Fruit fly (Drosophila melanogaster) whole organism, embryonic: ENCODE data around the gene eys.

ENCODE experiments used
- Ada2b ChIP-seq: fragments of 200-800 bp; sonication (Bioruptor generic); IDR thresholded peaks from 2 replicates; pipeline ENCODE4 v1.3.6; 2022; ENCODE audit warnings: missing biosample characterization, missing genetic modification characterization
- Atf3 ChIP-seq: fragments of 200-800 bp; sonication (Bioruptor generic); optimal IDR thresholded peaks from 3 replicates; lab custom pipeline; 2016; ENCODE audit warnings: missing biosample characterization, missing genetic modification characterization
- BEAF-32 ChIP-seq: fragments of 200-800 bp; sonication (Bioruptor generic); optimal IDR thresholded peaks from 3 replicates; lab custom pipeline; 2017; ENCODE audit warnings: missing biosample characterization, missing genetic modification characterization, mild to moderate bottlenecking, moderate library complexity, missing genetic modification reagents
- CG11085 ChIP-seq: fragments of 200-800 bp; sonication (Bioruptor generic); IDR thresholded peaks from 2 replicates; pipeline ENCODE4 v1.3.6; 2022; ENCODE audit warnings: missing biosample characterization, missing genetic modification characterization
- CG11695 ChIP-seq: fragments of 200-800 bp; sonication (Bioruptor generic); IDR thresholded peaks from 3 replicates; pipeline ENCODE4 v1.3.6; 2022; ENCODE audit warnings: missing biosample characterization, missing genetic modification characterization
- CG1233 ChIP-seq: fragments of 200-800 bp; sonication (Bioruptor generic); optimal IDR thresholded peaks from 4 replicates; lab custom pipeline; 2018; ENCODE audit warnings: missing biosample characterization, mild to moderate bottlenecking, missing genetic modification characterization
- CG13123 ChIP-seq: fragments of 200-800 bp; sonication (Bioruptor generic); optimal IDR thresholded peaks from 2 replicates; lab custom pipeline; 2016; ENCODE audit warnings: missing biosample characterization, missing genetic modification characterization
- CG2116 ChIP-seq: fragments of 200-800 bp; sonication (Bioruptor generic); optimal IDR thresholded peaks from 3 replicates; lab custom pipeline; 2018; ENCODE audit warnings: missing biosample characterization, mild to moderate bottlenecking, missing genetic modification characterization
- CG2875 ChIP-seq: fragments of 200-800 bp; sonication (Bioruptor generic); optimal IDR thresholded peaks from 2 replicates; lab custom pipeline; 2017; ENCODE audit warnings: missing biosample characterization, mild to moderate bottlenecking, missing genetic modification characterization, missing genetic modification reagents
- CG31224 ChIP-seq: fragments of 200-800 bp; sonication (Bioruptor generic); IDR thresholded peaks from 2 replicates; pipeline ENCODE4 v1.3.6; 2022; ENCODE audit warnings: missing biosample characterization, missing genetic modification characterization
- CG3407 ChIP-seq: fragments of 200-800 bp; sonication (Bioruptor generic); optimal IDR thresholded peaks from 2 replicates; lab custom pipeline; 2018; ENCODE audit warnings: missing biosample characterization, mild to moderate bottlenecking, missing genetic modification characterization
- CG34376 ChIP-seq: fragments of 200-800 bp; sonication (Bioruptor generic); optimal IDR thresholded peaks from 2 replicates; lab custom pipeline; 2018; ENCODE audit warnings: missing biosample characterization, mild to moderate bottlenecking, missing genetic modification characterization
- CG3847 ChIP-seq: fragments of 200-800 bp; sonication (Bioruptor generic); IDR thresholded peaks from 2 replicates; pipeline ENCODE4 v1.3.6; 2022; ENCODE audit warnings: missing biosample characterization, missing genetic modification characterization
- CG4707 ChIP-seq: fragments of 200-800 bp; sonication (Bioruptor generic); optimal IDR thresholded peaks from 2 replicates; lab custom pipeline; 2018; ENCODE audit warnings: missing biosample characterization, mild to moderate bottlenecking, missing genetic modification characterization, moderate library complexity
- CHES-1-like ChIP-seq: fragments of 200-800 bp; sonication (Bioruptor generic); optimal IDR thresholded peaks from 2 replicates; lab custom pipeline; 2016; ENCODE audit warnings: missing biosample characterization, missing genetic modification characterization
- CoRest ChIP-seq: fragments of 200-800 bp; sonication (Bioruptor generic); optimal IDR thresholded peaks from 3 replicates; lab custom pipeline; 2018; ENCODE audit warnings: missing biosample characterization, mild to moderate bottlenecking, missing genetic modification characterization, moderate library complexity
- Deaf1 ChIP-seq: fragments of 200-800 bp; optimal IDR thresholded peaks from 3 replicates; lab custom pipeline; 2019; ENCODE audit warnings: missing biosample characterization, mild to moderate bottlenecking, missing genetic modification characterization, moderate library complexity
- E2f2 ChIP-seq: fragments of 200-800 bp; sonication (Bioruptor generic); IDR thresholded peaks from 2 replicates; pipeline ENCODE4 v1.3.6; 2022; ENCODE audit warnings: missing biosample characterization, missing genetic modification characterization
- Fer1 ChIP-seq: fragments of 200-800 bp; sonication (Bioruptor generic); optimal IDR thresholded peaks from 2 replicates; lab custom pipeline; 2017; ENCODE audit warnings: missing biosample characterization, mild to moderate bottlenecking, missing genetic modification characterization
- Gug ChIP-seq: fragments of 200-800 bp; sonication (Bioruptor generic); IDR thresholded peaks from 4 replicates; pipeline ENCODE4 v1.3.6; 2022; ENCODE audit warnings: missing biosample characterization, missing genetic modification characterization
- HLH54F ChIP-seq: fragments of 200-800 bp; sonication (Bioruptor generic); optimal IDR thresholded peaks from 3 replicates; lab custom pipeline; 2016; ENCODE audit warnings: missing biosample characterization, missing genetic modification characterization
- HLHmδ ChIP-seq: fragments of 200-800 bp; sonication (Bioruptor generic); optimal IDR thresholded peaks from 2 replicates; lab custom pipeline; 2018; ENCODE audit warnings: missing biosample characterization, mild to moderate bottlenecking, missing genetic modification characterization, moderate library complexity
- MTF-1 ChIP-seq: fragments of 200-800 bp; sonication (Bioruptor generic); optimal IDR thresholded peaks from 2 replicates; lab custom pipeline; 2018; ENCODE audit warnings: missing biosample characterization, mild to moderate bottlenecking, missing genetic modification characterization, borderline replicate concordance
- Mes4 ChIP-seq: fragments of 200-800 bp; sonication (Bioruptor generic); optimal IDR thresholded peaks from 2 replicates; lab custom pipeline; 2016; ENCODE audit warnings: missing biosample characterization, missing genetic modification characterization
- Mrtf ChIP-seq: fragments of 200-800 bp; sonication (Bioruptor generic); IDR thresholded peaks from 3 replicates; pipeline ENCODE4 v1.3.6; 2022; ENCODE audit warnings: missing biosample characterization, missing genetic modification characterization
- NC2β ChIP-seq: fragments of 200-800 bp; sonication (Bioruptor generic); optimal IDR thresholded peaks from 2 replicates; lab custom pipeline; 2016; ENCODE audit warnings: missing biosample characterization, missing genetic modification characterization
- NfI ChIP-seq: fragments of 200-800 bp; sonication (Bioruptor generic); optimal IDR thresholded peaks from 3 replicates; lab custom pipeline; 2018; ENCODE audit warnings: missing biosample characterization, mild to moderate bottlenecking, missing genetic modification characterization, moderate library complexity
- Optix ChIP-seq: fragments of 200-800 bp; sonication (Bioruptor generic); IDR thresholded peaks from 3 replicates; pipeline ENCODE4 v1.3.6; 2022; ENCODE audit warnings: missing biosample characterization, missing genetic modification characterization
- Pdp1 ChIP-seq, 2 experiments: fragments of 200-800 bp; sonication (Bioruptor generic); optimal IDR thresholded peaks; 3 replicates each; lab custom pipeline; 2016; ENCODE audit warnings: missing biosample characterization in 2 of 2, missing genetic modification characterization in 2 of 2, mild to moderate bottlenecking in 1 of 2, moderate library complexity in 1 of 2
- Six4 ChIP-seq: fragments of 200-800 bp; sonication (Bioruptor generic); optimal IDR thresholded peaks from 2 replicates; lab custom pipeline; 2016; ENCODE audit warnings: missing biosample characterization, missing genetic modification characterization
- Vsx1 ChIP-seq: fragments of 200-800 bp; sonication (Bioruptor generic); optimal IDR thresholded peaks from 2 replicates; lab custom pipeline; 2017; ENCODE audit warnings: missing biosample characterization, mild to moderate bottlenecking, missing genetic modification characterization, missing genetic modification reagents
- YL-1 ChIP-seq: fragments of 200-800 bp; sonication (Bioruptor generic); optimal IDR thresholded peaks from 3 replicates; lab custom pipeline; 2017; ENCODE audit warnings: missing biosample characterization, mild to moderate bottlenecking, missing genetic modification characterization
- ab ChIP-seq: fragments of 200-800 bp; sonication (Bioruptor generic); optimal IDR thresholded peaks from 2 replicates; lab custom pipeline; 2016; ENCODE audit warnings: missing biosample characterization, missing genetic modification characterization
- chn ChIP-seq: fragments of 200-800 bp; sonication (Bioruptor generic); optimal IDR thresholded peaks from 2 replicates; lab custom pipeline; 2016; ENCODE audit warnings: missing biosample characterization, missing genetic modification characterization
- esg ChIP-seq: fragments of 200-800 bp; sonication (Bioruptor generic); conservative IDR thresholded peaks from 2 replicates; pipeline ENCODE4 v1.3.6; 2022; ENCODE audit warnings: missing biosample characterization, missing genetic modification characterization
- fd96Cb ChIP-seq: fragments of 200-800 bp; sonication (Bioruptor generic); optimal IDR thresholded peaks from 2 replicates; lab custom pipeline; 2018; ENCODE audit warnings: missing biosample characterization, mild to moderate bottlenecking, missing genetic modification characterization, moderate library complexity
- fu2 ChIP-seq: fragments of 200-800 bp; sonication (Bioruptor generic); optimal IDR thresholded peaks from 2 replicates; lab custom pipeline; 2016; ENCODE audit warnings: missing biosample characterization, missing genetic modification characterization
- gcm ChIP-seq: fragments of 200-800 bp; sonication (Bioruptor generic); optimal IDR thresholded peaks from 2 replicates; lab custom pipeline; 2019; ENCODE audit warnings: missing biosample characterization, mild to moderate bottlenecking, missing genetic modification characterization, moderate library complexity
- gcm2 ChIP-seq: fragments of 200-800 bp; sonication (Bioruptor generic); optimal IDR thresholded peaks from 2 replicates; lab custom pipeline; 2016; ENCODE audit warnings: missing biosample characterization, missing genetic modification characterization
- grn ChIP-seq: fragments of 200-800 bp; sonication (Bioruptor generic); optimal IDR thresholded peaks from 3 replicates; lab custom pipeline; 2017; ENCODE audit warnings: missing biosample characterization, missing genetic modification characterization
- hkb ChIP-seq, 2 experiments: fragments of 200-800 bp in 1 of 2; fragments of >200 bp in 1 of 2; sonication (Bioruptor generic) in 1 of 2; IDR thresholded peaks in 1 of 2; optimal IDR thresholded peaks in 1 of 2; 2 replicates each; pipeline versions ENCODE4 v1.3.6 to Lab custom; 2017 to 2022; ENCODE audit warnings: missing biosample characterization in 1 of 2, missing genetic modification characterization in 1 of 2
- luna ChIP-seq: fragments of 200-800 bp; sonication (Bioruptor generic); optimal IDR thresholded peaks from 2 replicates; lab custom pipeline; 2016; ENCODE audit warnings: missing biosample characterization, missing genetic modification characterization
- pum ChIP-seq: fragments of 200-800 bp; sonication (Bioruptor generic); optimal IDR thresholded peaks from 2 replicates; lab custom pipeline; 2016; ENCODE audit warnings: missing biosample characterization, missing genetic modification characterization
- sens ChIP-seq: fragments of 200-800 bp; sonication (Bioruptor generic); peaks from one replicate; lab custom pipeline; 2016; ENCODE audit warnings: missing biosample characterization, missing genetic modification characterization
- sisA ChIP-seq: fragments of 200-800 bp; sonication (Bioruptor generic); IDR thresholded peaks from 2 replicates; pipeline ENCODE4 v1.3.6; 2022; ENCODE audit warnings: missing biosample characterization, missing genetic modification characterization
- sug ChIP-seq: fragments of 200-800 bp; optimal IDR thresholded peaks from 2 replicates; lab custom pipeline; 2019; ENCODE audit warnings: missing biosample characterization, mild to moderate bottlenecking, missing genetic modification characterization, moderate library complexity
- tll ChIP-seq, 2 experiments: fragments of 200-800 bp in 1 of 2; fragments of >200 bp in 1 of 2; sonication (Bioruptor generic) in 1 of 2; optimal IDR thresholded peaks; 2 replicates each; lab custom pipeline; 2017 to 2019; ENCODE audit warnings: missing biosample characterization in 2 of 2, missing genetic modification characterization in 2 of 2, mild to moderate bottlenecking in 1 of 2, moderate library complexity in 1 of 2
- tna ChIP-seq: fragments of 200-800 bp; sonication (Bioruptor generic); IDR thresholded peaks from 2 replicates; pipeline ENCODE4 v1.3.6; 2022; ENCODE audit warnings: missing biosample characterization, missing genetic modification characterization; ENCODE audit not compliant: partially characterized antibody
- zfh2 ChIP-seq: fragments of 200-800 bp; sonication (Bioruptor generic); optimal IDR thresholded peaks from 2 replicates; lab custom pipeline; 2016; ENCODE audit warnings: missing biosample characterization, missing genetic modification characterization

The eys gene

dm6 chr2L:2361893-2362807 is 50.7 kb downstream of the eys start:
- no peak for TF ChIP-seq CG3847 (GFP tag; lab: Robert Waterston, UW)
- no peak for TF ChIP-seq Vsx1 (GFP tag; lab: Kevin White, UChicago)
- no peak for TF ChIP-seq NfI
- no peak for TF ChIP-seq CG2116 (GFP tag; lab: Kevin White, UChicago)
- TF ChIP-seq CG31224 (GFP tag; lab: Robert Waterston, UW), result 0 out of 2 replicates have a peak, but pooled peaks have one; percentile 13
- TF ChIP-seq fd96Cb, result no peak
- TF ChIP-seq CG13123 (GFP tag; lab: Kevin White, UChicago), result no peak
- TF ChIP-seq tna, result no peak
- no peak for TF ChIP-seq hkb (optimal IDR thresholded peaks at IDR 0.05; lab: Kevin White, UChicago)
- no peak for TF ChIP-seq hkb (GFP tag; IDR thresholded peaks at IDR 0.05; lab: Robert Waterston, UW)
- no peak for TF ChIP-seq Optix
- TF ChIP-seq CG34376, result peak; percentile 52
- TF ChIP-seq zfh2 (GFP tag; lab: Kevin White, UChicago), result no peak
- TF ChIP-seq gcm (GFP tag; lab: Kevin White, UChicago), result no peak
- TF ChIP-seq Pdp1 (GFP tag; optimal IDR thresholded peaks at IDR 0.05; lab: Kevin White, UChicago), result peak in 1 of 2 experiments; percentile 27
- peak; percentile 74 for TF ChIP-seq sug
- TF ChIP-seq pum (GFP tag; lab: Kevin White, UChicago), result no peak
- TF ChIP-seq Ada2b, result no peak
- no peak for TF ChIP-seq esg (GFP tag; lab: Robert Waterston, UW)
- no peak for TF ChIP-seq sisA (GFP tag; lab: Robert Waterston, UW)
- no peak for TF ChIP-seq CG1233 (GFP tag; lab: Kevin White, UChicago)
- TF ChIP-seq fu2 (GFP tag; lab: Kevin White, UChicago), result no peak
- TF ChIP-seq HLH54F (GFP tag; lab: Kevin White, UChicago), result no peak
- no peak for TF ChIP-seq CG2875 (GFP tag; lab: Kevin White, UChicago)
- TF ChIP-seq YL-1 (GFP tag; lab: Kevin White, UChicago), result no peak
- no peak for TF ChIP-seq Six4 (GFP tag; lab: Kevin White, UChicago)
- no peak for TF ChIP-seq Mrtf (GFP tag; lab: Robert Waterston, UW)
- no peak for TF ChIP-seq NC2β (GFP tag; lab: Kevin White, UChicago)
- TF ChIP-seq Fer1 (GFP tag; lab: Kevin White, UChicago), result no peak
- TF ChIP-seq CoRest (tag; lab: Kevin White, UChicago), result no peak
- TF ChIP-seq Gug (GFP tag; lab: Robert Waterston, UW), result no peak
- TF ChIP-seq HLHmδ (GFP tag; lab: Kevin White, UChicago), result no peak
- TF ChIP-seq CG11085 (GFP tag; lab: Robert Waterston, UW), result no peak
- TF ChIP-seq Deaf1 (tag; lab: Kevin White, UChicago), result no peak
- TF ChIP-seq tll (GFP tag; optimal IDR thresholded peaks at IDR 0.05; lab: Kevin White, UChicago), result no peak
- TF ChIP-seq MTF-1 (GFP tag; lab: Kevin White, UChicago), result no peak
- TF ChIP-seq gcm2, result no peak
- TF ChIP-seq Mes4 (GFP tag; lab: Kevin White, UChicago), result no peak
- no peak for TF ChIP-seq CG3407 (GFP tag; lab: Kevin White, UChicago)
- TF ChIP-seq grn (GFP tag; lab: Kevin White, UChicago), result peak; percentile 37
- TF ChIP-seq luna (GFP tag; lab: Kevin White, UChicago), result no peak
- TF ChIP-seq ab (GFP tag; lab: Kevin White, UChicago), result no peak
- TF ChIP-seq E2f2, result no peak
- no peak for TF ChIP-seq CG11695 (GFP tag; lab: Robert Waterston, UW)
- no peak for TF ChIP-seq chn (GFP tag; lab: Kevin White, UChicago)
- TF ChIP-seq BEAF-32, result no peak
- no peak for TF ChIP-seq CG4707 (GFP tag; lab: Kevin White, UChicago)
- TF ChIP-seq sens (GFP tag; lab: Kevin White, UChicago), result peak; percentile 53
- TF ChIP-seq CHES-1-like, result no peak
- no peak for TF ChIP-seq Atf3 (GFP tag; lab: Kevin White, UChicago)
